Worm (Caenorhabditis elegans): Measurements from ENCODE around the gene mrps-10.

ce11 chrIII:12966895-12967294 lies 40.5 kb downstream of the mrps-10 start, which contains the start of gene ttm-1:
- TF ChIP-seq unc-62 (GFP tag; optimal IDR thresholded peaks at IDR 0.05) (no peak), ztf-4 (tag; optimal IDR thresholded peaks at IDR 0.05) (no peak), elt-1 (tag; optimal IDR thresholded peaks at IDR 0.05) (no peak), fkh-2 (tag; optimal IDR thresholded peaks at IDR 0.05) (no peak), nhr-237 (tag; optimal IDR thresholded peaks at IDR 0.05) (no peak), elt-3 (tag; optimal IDR thresholded peaks at IDR 0.05) (no peak), mdl-1 (tag; optimal IDR thresholded peaks at IDR 0.05) (no peak), lin-39 (tag; optimal IDR thresholded peaks at IDR 0.05) (no peak)

Data from whole organism, L3 larva.